Worm (Caenorhabditis elegans) whole organism, early embryonic: Measurements from ENCODE around the gene T28A11.22.

Experiments used
- aly-1 ChIP-seq: sonication (generic microtip); optimal IDR thresholded peaks from 2 replicates; lab custom pipeline; 2016; ENCODE audit warnings: missing genetic modification characterization, missing compliant biosample characterization
- ama-1 ChIP-seq: fragments of 150-350 bp; optimal IDR thresholded peaks from 2 replicates; lab custom pipeline; 2014
- ceh-36 ChIP-seq: sonication (generic microtip); optimal IDR thresholded peaks from 2 replicates; lab custom pipeline; 2016; ENCODE audit warnings: missing genetic modification characterization, inconsistent platforms, missing compliant biosample characterization
- flt-1 ChIP-seq: fragments of 200-800 bp; sonication (Bioruptor generic); IDR thresholded peaks from 2 replicates; pipeline ENCODE4 v1.3.6; 2022; ENCODE audit warnings: missing genetic modification characterization, missing compliant biosample characterization
- hmg-4 ChIP-seq: fragments of 200-800 bp; sonication (Bioruptor generic); optimal IDR thresholded peaks from 2 replicates; lab custom pipeline; 2018; ENCODE audit warnings: mild to moderate bottlenecking, missing genetic modification characterization, missing compliant biosample characterization
- pes-1 ChIP-seq: fragments of 200-800 bp; sonication (Bioruptor generic); IDR thresholded peaks from 2 replicates; pipeline ENCODE4 v1.3.6; 2022; ENCODE audit warnings: missing genetic modification reagents, missing genetic modification characterization, missing compliant biosample characterization
- sea-1 ChIP-seq: fragments of 200-800 bp; sonication (Bioruptor generic); conservative IDR thresholded peaks from 2 replicates; pipeline ENCODE4 v1.3.6; 2022; ENCODE audit warnings: missing genetic modification characterization, missing compliant biosample characterization
- tbx-11 ChIP-seq: fragments of 200-800 bp; sonication (Bioruptor generic); IDR thresholded peaks from 2 replicates; pipeline ENCODE4 v1.3.6; 2022; ENCODE audit warnings: missing genetic modification characterization, missing compliant biosample characterization
- tbx-37 ChIP-seq: fragments of 200-800 bp; sonication (Bioruptor generic); conservative IDR thresholded peaks from 2 replicates; pipeline ENCODE4 v1.3.6; 2022; ENCODE audit warnings: missing genetic modification reagents, missing genetic modification characterization, missing compliant biosample characterization
- tra-4 ChIP-seq: sonication (generic microtip); optimal IDR thresholded peaks from 2 replicates; lab custom pipeline; 2017; ENCODE audit warnings: missing genetic modification characterization, missing compliant biosample characterization

ce11 chrV:3273156-3273555 is 15.8 kb downstream of the T28A11.22 start, which contains the start of gene T28A11.20:
- TF ChIP-seq tbx-37 (GFP tag; lab: Robert Waterston, UW) (no peak), hmg-4 (GFP tag; lab: Kevin White, UChicago) (no peak), pes-1 (GFP tag; lab: Robert Waterston, UW) (no peak), tbx-11 (GFP tag; lab: Robert Waterston, UW) (no peak), aly-1 (tag; lab: Kevin White, UChicago) (no peak), flt-1 (no peak), sea-1 (GFP tag; lab: Robert Waterston, UW) (no peak), tra-4 (no peak), ama-1 (lab: Kevin White, UChicago) (no peak), ceh-36 (tag; lab: Kevin White, UChicago) (no peak)
